Fruit fly (Drosophila melanogaster): ENCODE data around the gene Vps53.
A peak's percentile ranks its signal among the peaks of the same experiment; 100 is the strongest.

Gene Vps53

dm6 chr2L:4371516-4372136 lies 14.2 kb downstream of the Vps53 start (continued):
- TF ChIP-seq lola (GFP tag; optimal IDR thresholded peaks at IDR 0.05) (no peak), sage (GFP tag; optimal IDR thresholded peaks at IDR 0.05) (peak; percentile 30), Mio (GFP tag; optimal IDR thresholded peaks at IDR 0.05) (no peak), N (GFP tag; optimal IDR thresholded peaks at IDR 0.05) (peak; percentile 50), Rel (GFP tag; optimal IDR thresholded peaks at IDR 0.05) (no peak), Rel (tag; optimal IDR thresholded peaks at IDR 0.05) (no peak)

dm6 chr2L:4370592-4370991 lies 15.3 kb downstream of the Vps53 start:
- TF ChIP-seq Myc (optimal IDR thresholded peaks at IDR 0.05) (no peak), dl (GFP tag; optimal IDR thresholded peaks at IDR 0.05; ENCODE audit: insufficient read depth in 1 of 2, partially characterized antibody in 2 of 2) (peak in 1 of 2 experiments; percentile 7)

DNA sequence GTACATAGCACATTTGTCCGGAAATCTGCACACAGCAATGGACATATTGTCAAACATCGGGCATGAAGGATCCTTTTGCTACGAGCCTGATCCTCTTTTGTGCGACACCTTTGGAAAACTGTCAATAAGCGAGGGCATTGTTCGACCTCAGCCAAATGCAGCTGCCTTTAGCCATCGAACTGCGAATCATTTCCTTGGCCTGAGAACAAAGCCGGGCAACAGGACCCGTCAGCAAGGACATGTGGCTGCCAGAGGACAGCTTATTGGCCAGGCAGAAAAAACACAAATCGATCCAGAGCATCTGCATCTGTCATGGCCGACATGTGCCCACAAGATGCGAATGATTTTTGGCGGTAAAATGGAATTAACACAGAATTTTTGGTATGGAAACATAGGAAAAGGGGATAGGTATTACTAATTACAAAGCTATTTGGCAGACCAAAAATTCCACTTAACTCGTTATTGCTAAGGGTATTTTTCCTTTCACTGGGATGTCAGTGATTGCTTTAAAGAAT lies 15.8 kb downstream of the Vps53 start:
- no peak for TF ChIP-seq Dfd (GFP tag; optimal IDR thresholded peaks at IDR 0.05)
- TF ChIP-seq GATAd (GFP tag; optimal IDR thresholded peaks at IDR 0.05) = no peak
- TF ChIP-seq pan (optimal IDR thresholded peaks at IDR 0.05) = no peak
- no peak for TF ChIP-seq N (GFP tag; optimal IDR thresholded peaks at IDR 0.05)

DNA sequence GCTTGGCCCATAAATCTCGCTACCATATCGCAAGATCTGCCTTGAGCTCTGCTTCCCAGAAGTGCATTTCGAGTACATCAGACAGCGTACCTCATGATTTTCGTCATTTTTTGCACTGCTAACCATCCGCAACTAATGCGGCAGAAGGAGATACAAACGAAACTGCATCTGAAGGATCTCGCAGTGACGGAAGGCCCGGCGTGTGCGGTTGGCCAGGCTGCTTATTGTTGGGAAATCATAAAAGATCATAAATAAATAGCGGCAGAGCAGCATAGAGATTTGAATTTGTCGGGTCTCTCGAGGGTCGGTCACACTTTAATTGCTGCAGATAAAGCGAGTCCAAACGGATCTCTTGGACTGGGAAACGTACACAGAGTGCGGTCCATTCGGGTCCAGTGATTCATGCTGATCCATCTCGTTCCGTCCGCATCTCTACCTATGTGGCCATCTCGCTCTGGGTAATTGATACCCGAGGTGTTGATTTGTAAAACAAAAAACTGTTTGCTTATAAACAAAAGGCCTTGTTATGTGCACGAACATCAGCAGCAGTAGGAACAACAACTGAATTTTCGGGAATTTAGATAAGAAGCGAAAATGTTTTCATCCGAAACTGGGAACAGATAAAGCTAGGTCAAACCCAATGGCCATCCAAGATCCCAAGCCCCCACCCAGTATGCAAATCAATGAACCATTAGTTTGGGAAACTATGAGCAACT lies 17.2 kb downstream of the Vps53 start:
- TF ChIP-seq Sp1 (GFP tag; optimal IDR thresholded peaks at IDR 0.05) = no peak
- TF ChIP-seq dmrt93B (GFP tag; optimal IDR thresholded peaks at IDR 0.05) = no peak
- no peak for TF ChIP-seq fru (GFP tag; optimal IDR thresholded peaks at IDR 0.05)
- TF ChIP-seq woc (GFP tag; optimal IDR thresholded peaks at IDR 0.05) = no peak
- TF ChIP-seq pan (optimal IDR thresholded peaks at IDR 0.05) = no peak
- no peak for TF ChIP-seq Jra (GFP tag; optimal IDR thresholded peaks at IDR 0.05)
- TF ChIP-seq Hnf4 (GFP tag; optimal IDR thresholded peaks at IDR 0.05) = no peak
- no peak for TF ChIP-seq dsf (GFP tag; optimal IDR thresholded peaks at IDR 0.05; ENCODE audit: borderline replicate concordance)
- no peak for TF ChIP-seq Abd-B (GFP tag; optimal IDR thresholded peaks at IDR 0.05)
- TF ChIP-seq Hr83 (GFP tag; optimal IDR thresholded peaks at IDR 0.05; ENCODE audit: poor library complexity, severe bottlenecking) = no peak
- no peak for TF ChIP-seq CG32264 (GFP tag; optimal IDR thresholded peaks at IDR 0.05)
- no peak for TF ChIP-seq Vsx2 (GFP tag; optimal IDR thresholded peaks at IDR 0.05; ENCODE audit: partially characterized antibody)

DNA sequence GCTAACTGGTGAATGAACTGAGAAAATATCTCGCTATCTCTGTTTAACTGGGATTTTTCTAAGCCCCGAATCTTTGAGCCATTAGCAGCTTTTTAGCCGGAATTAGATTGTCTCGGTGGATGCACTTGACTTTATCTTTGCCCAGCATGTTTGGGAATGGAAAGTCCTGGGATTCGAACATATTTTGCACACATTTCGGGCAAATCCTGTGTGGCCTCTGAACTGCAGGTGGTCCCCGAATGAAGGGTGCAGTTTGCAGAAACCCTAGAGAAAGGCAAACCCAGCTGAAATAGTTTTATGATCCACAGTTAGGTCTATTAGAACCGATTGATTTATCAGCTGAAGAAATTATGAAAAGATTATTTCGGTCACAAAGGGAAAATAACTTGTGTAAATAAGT lies 19.2 kb downstream of the Vps53 start:
- TF ChIP-seq dsf (GFP tag; optimal IDR thresholded peaks at IDR 0.05; ENCODE audit: borderline replicate concordance) = no peak
- no peak for TF ChIP-seq usp (GFP tag; optimal IDR thresholded peaks at IDR 0.05)
- no peak for TF ChIP-seq OdsH (GFP tag; optimal IDR thresholded peaks at IDR 0.05)
- no peak for TF ChIP-seq br (GFP tag; optimal IDR thresholded peaks at IDR 0.05)
- TF ChIP-seq Mio (GFP tag; optimal IDR thresholded peaks at IDR 0.05) = no peak
- no peak for TF ChIP-seq Jra (GFP tag; optimal IDR thresholded peaks at IDR 0.05)
- no peak for TF ChIP-seq Hnf4 (GFP tag; optimal IDR thresholded peaks at IDR 0.05)
- TF ChIP-seq Myc (optimal IDR thresholded peaks at IDR 0.05) = no peak
- TF ChIP-seq Sp1 (GFP tag; optimal IDR thresholded peaks at IDR 0.05) = no peak
- TF ChIP-seq Vsx2 (GFP tag; optimal IDR thresholded peaks at IDR 0.05; ENCODE audit: partially characterized antibody) = no peak
- no peak for TF ChIP-seq CrebA (GFP tag; optimal IDR thresholded peaks at IDR 0.05; ENCODE audit: borderline replicate concordance)
- TF ChIP-seq Hr83 (GFP tag; optimal IDR thresholded peaks at IDR 0.05; ENCODE audit: poor library complexity, severe bottlenecking) = no peak
- no peak for TF ChIP-seq CG9705 (GFP tag; optimal IDR thresholded peaks at IDR 0.05)
- no peak for TF ChIP-seq dmrt93B (GFP tag; optimal IDR thresholded peaks at IDR 0.05)
- TF ChIP-seq GATAd (GFP tag; optimal IDR thresholded peaks at IDR 0.05) = no peak
- no peak for TF ChIP-seq Dif (GFP tag; optimal IDR thresholded peaks at IDR 0.05; ENCODE audit: partially characterized antibody)

dm6 chr2L:4365792-4366326 lies 20.0 kb downstream of the Vps53 start:
- TF ChIP-seq Dif (GFP tag; optimal IDR thresholded peaks at IDR 0.05; ENCODE audit: partially characterized antibody) = no peak
